Fruit fly (Drosophila melanogaster): ENCODE measurements around the gene CG14257.

CG14257 gene

dm6 chr3R:27111784-27112602 is 36.3 kb downstream of the CG14257 start, which contains the start of the genes gb and CG5815 (continued):
- TF ChIP-seq cad (GFP tag; optimal IDR thresholded peaks at IDR 0.05) (no peak), Atf-2 (GFP tag; optimal IDR thresholded peaks at IDR 0.05) (peak; percentile 59), CG17328 (GFP tag; IDR thresholded peaks at IDR 0.05) (peak; percentile 92), Dfd (GFP tag; optimal IDR thresholded peaks at IDR 0.05) (no peak), slou (GFP tag; optimal IDR thresholded peaks at IDR 0.05) (peak; percentile 78), CG11696 (GFP tag; IDR thresholded peaks at IDR 0.05) (peak; percentile 77), CG3281 (GFP tag; optimal IDR thresholded peaks at IDR 0.05) (peak; percentile 91), danr (GFP tag; IDR thresholded peaks at IDR 0.05) (peak; percentile 74), Sox100B (GFP tag; optimal IDR thresholded peaks at IDR 0.05) (no peak), CG6272 (GFP tag; IDR thresholded peaks at IDR 0.05) (peak; percentile 85), hkb (optimal IDR thresholded peaks at IDR 0.05) (peak; percentile 71), hkb (GFP tag; IDR thresholded peaks at IDR 0.05) (peak; percentile 92), ro (GFP tag; IDR thresholded peaks at IDR 0.05) (peak; percentile 55), Aef1 (GFP tag; IDR thresholded peaks at IDR 0.05) (peak; percentile 91), Gsc (GFP tag; IDR thresholded peaks at IDR 0.05) (no peak), CG13894 (tag; optimal IDR thresholded peaks at IDR 0.05) (no peak), prd (optimal IDR thresholded peaks at IDR 0.05) (no peak), prd (GFP tag; IDR thresholded peaks at IDR 0.05) (peak; percentile 95), Chrac-16 (GFP tag; optimal IDR thresholded peaks at IDR 0.05) (peak; percentile 93), CG4424 (GFP tag; optimal IDR thresholded peaks at IDR 0.05) (peak; percentile 93), CG9727 (GFP tag; optimal IDR thresholded peaks at IDR 0.05) (peak; percentile 92), CG15479 (GFP tag; optimal IDR thresholded peaks at IDR 0.05) (peak; percentile 88), z (GFP tag; IDR thresholded peaks at IDR 0.05) (no peak; the same call in 1 of the 3 replicates), gt (GFP tag; IDR thresholded peaks at IDR 0.05) (0 out of 2 replicates have a peak, but pooled peaks have one; percentile 38), nom (GFP tag; optimal IDR thresholded peaks at IDR 0.05) (no peak), CG16813 (GFP tag; IDR thresholded peaks at IDR 0.05; ENCODE audit: partially characterized antibody) (peak; percentile 96), gsb (GFP tag; IDR thresholded peaks at IDR 0.05) (peak; percentile 80), Drgx (GFP tag; IDR thresholded peaks at IDR 0.05) (peak; percentile 91), CG10462 (GFP tag; optimal IDR thresholded peaks at IDR 0.05) (peak; percentile 86), slp2 (GFP tag; optimal IDR thresholded peaks at IDR 0.05) (peak; percentile 55), B-H2 (GFP tag; optimal IDR thresholded peaks at IDR 0.05) (peak; percentile 90), CG6791 (GFP tag; IDR thresholded peaks at IDR 0.05; ENCODE audit: partially characterized antibody) (peak; percentile 92), emc (GFP tag; optimal IDR thresholded peaks at IDR 0.05) (peak; percentile 65), gcm2 (GFP tag; optimal IDR thresholded peaks at IDR 0.05) (peak; percentile 71), CG14667 (GFP tag; IDR thresholded peaks at IDR 0.05) (peak; percentile 87), Fer3 (tag; optimal IDR thresholded peaks at IDR 0.05) (peak; percentile 91), Tbp (GFP tag; optimal IDR thresholded peaks at IDR 0.05) (no peak), Nf-YB (GFP tag; optimal IDR thresholded peaks at IDR 0.05) (peak; percentile 73), CG3163 (GFP tag; optimal IDR thresholded peaks at IDR 0.05) (peak; percentile 20), CG7928 (GFP tag; optimal IDR thresholded peaks at IDR 0.05) (peak; percentile 74), kah (GFP tag; optimal IDR thresholded peaks at IDR 0.05) (peak; percentile 57), zen (tag; optimal IDR thresholded peaks at IDR 0.05) (peak; percentile 81), ken (GFP tag; IDR thresholded peaks at IDR 0.05) (peak; percentile 91), CG18619 (GFP tag; optimal IDR thresholded peaks at IDR 0.05) (peak; percentile 93), CG14710 (tag; optimal IDR thresholded peaks at IDR 0.05) (peak; percentile 88), CG16815 (GFP tag; optimal IDR thresholded peaks at IDR 0.05) (peak; percentile 90), CG31365 (tag; optimal IDR thresholded peaks at IDR 0.05) (peak; percentile 17), Camta (GFP tag; optimal IDR thresholded peaks at IDR 0.05) (peak; percentile 73), bbx (GFP tag; IDR thresholded peaks at IDR 0.05; ENCODE audit: partially characterized antibody) (peak; percentile 85), CG12219 (GFP tag; optimal IDR thresholded peaks at IDR 0.05) (peak; percentile 61)

Data from whole organism, embryonic.